Worm (Caenorhabditis elegans): ENCODE results near the gene ZK353.10.

The ZK353.10 gene

ce11 chrIII:8405449-8405962, 11.3 kb upstream of the ZK353.10 start, which contains the start of the genes ubxn-4 and cyy-1:
Gene ubxn-4, minus strand, starts transcription at chrIII:8405562.
Gene cyy-1, plus strand, starts transcription at chrIII:8405874.
- TF ChIP-seq dpl-1 (GFP tag; optimal IDR thresholded peaks at IDR 0.05) (peak in 1 of 3 experiments; percentile 27), aly-2 (tag; optimal IDR thresholded peaks at IDR 0.05) (no peak), nhr-11 (tag; optimal IDR thresholded peaks at IDR 0.05) (no peak), efl-1 (optimal IDR thresholded peaks at IDR 0.05) (no peak), efl-1 (GFP tag; optimal IDR thresholded peaks at IDR 0.05 in 1 of 2) (peak in 1 of 2 experiments; percentile 92), xbp-1 (tag; optimal IDR thresholded peaks at IDR 0.05) (peak; percentile 51), lsy-2 (tag; optimal IDR thresholded peaks at IDR 0.05) (peak in 1 of 2 experiments; percentile 31), lin-14 (GFP tag; optimal IDR thresholded peaks at IDR 0.05) (peak; percentile 7), pag-3 (tag; optimal IDR thresholded peaks at IDR 0.05; ENCODE audit: borderline replicate concordance, insufficient read depth) (no peak), grh-1 (GFP tag; IDR thresholded peaks at IDR 0.05) (no peak)

ce11 chrIII:8403507-8403906, 9.3 kb upstream of the ZK353.10 start, which contains the start of gene cutc-1:
Gene cutc-1, minus strand, starts transcription at chrIII:8403607.
- no peak for TF ChIP-seq sox-4 (tag; optimal IDR thresholded peaks at IDR 0.05)
- TF ChIP-seq nhr-76 (tag; optimal IDR thresholded peaks at IDR 0.05), result no peak
- no peak for TF ChIP-seq isw-1 (GFP tag; IDR thresholded peaks at IDR 0.05)
- TF ChIP-seq ets-5 (GFP tag; IDR thresholded peaks at IDR 0.05), result no peak
- TF ChIP-seq snu-23 (GFP tag; optimal IDR thresholded peaks at IDR 0.05), result no peak
- TF ChIP-seq rnt-1 (tag; optimal IDR thresholded peaks at IDR 0.05), result no peak
- no peak for TF ChIP-seq nhr-11 (tag; optimal IDR thresholded peaks at IDR 0.05)
- no peak for TF ChIP-seq fkh-10 (GFP tag; optimal IDR thresholded peaks at IDR 0.05)
- TF ChIP-seq mef-2 (tag; optimal IDR thresholded peaks at IDR 0.05), result no peak
- TF ChIP-seq xbp-1 (tag; optimal IDR thresholded peaks at IDR 0.05), result no peak
- no peak for TF ChIP-seq nhr-12 (tag; optimal IDR thresholded peaks at IDR 0.05)
- TF ChIP-seq pax-3 (tag; optimal IDR thresholded peaks at IDR 0.05), result no peak
- TF ChIP-seq unc-130 (tag; optimal IDR thresholded peaks at IDR 0.05), result no peak
- no peak for TF ChIP-seq snpc-4 (tag; optimal IDR thresholded peaks at IDR 0.05)
- TF ChIP-seq nhr-47 (tag; optimal IDR thresholded peaks at IDR 0.05), result no peak

- TF ChIP-seq lin-13 (GFP tag; optimal IDR thresholded peaks at IDR 0.05) (no peak), ztf-4 (tag; optimal IDR thresholded peaks at IDR 0.05) (no peak), mdl-1 (tag; optimal IDR thresholded peaks at IDR 0.05) (no peak), mep-1 (tag; optimal IDR thresholded peaks at IDR 0.05) (no peak), Y116A8C.19 (tag; optimal IDR thresholded peaks at IDR 0.05; ENCODE audit: borderline replicate concordance) (no peak), C16A3.4 (tag; optimal IDR thresholded peaks at IDR 0.05) (no peak), efl-1 (optimal IDR thresholded peaks at IDR 0.05) (no peak), efl-1 (GFP tag; optimal IDR thresholded peaks at IDR 0.05 in 1 of 2) (no peak), elt-3 (tag; optimal IDR thresholded peaks at IDR 0.05) (no peak), ceh-8 (GFP tag; optimal IDR thresholded peaks at IDR 0.05) (no peak), lin-15B (tag; optimal IDR thresholded peaks at IDR 0.05) (no peak), sup-37 (GFP tag; optimal IDR thresholded peaks at IDR 0.05) (no peak), mab-9 (GFP tag; IDR thresholded peaks at IDR 0.05) (no peak)
Observed at ce11 chrIII:8402633-8403032, 8.4 kb upstream of the ZK353.10 start.

- TF ChIP-seq mep-1 (tag; optimal IDR thresholded peaks at IDR 0.05) (no peak), ztf-4 (tag; optimal IDR thresholded peaks at IDR 0.05) (no peak), unc-130 (tag; optimal IDR thresholded peaks at IDR 0.05) (no peak), sox-4 (tag; optimal IDR thresholded peaks at IDR 0.05) (no peak), F16B12.6 (tag; optimal IDR thresholded peaks at IDR 0.05) (no peak), egl-27 (tag; optimal IDR thresholded peaks at IDR 0.05) (no peak), ceh-8 (GFP tag; optimal IDR thresholded peaks at IDR 0.05) (no peak), mef-2 (tag; optimal IDR thresholded peaks at IDR 0.05) (no peak), rnt-1 (tag; optimal IDR thresholded peaks at IDR 0.05) (no peak), ets-5 (GFP tag; IDR thresholded peaks at IDR 0.05) (no peak), unc-86 (tag; optimal IDR thresholded peaks at IDR 0.05) (no peak)
Observed at ce11 chrIII:8401887-8402286, 7.7 kb upstream of the ZK353.10 start, which contains the start of gene lap-1. Gene lap-1, minus strand, starts transcription at chrIII:8401928.

All from whole organism, L1 larva.